Fruit fly (Drosophila melanogaster): ENCODE data around the gene CG14642.

- TF ChIP-seq EcR (GFP tag; optimal IDR thresholded peaks at IDR 0.05) = no peak
- TF ChIP-seq Dll (optimal IDR thresholded peaks at IDR 0.05) = no peak
Observed at dm6 chr3R:4233018-4233385, 9.5 kb downstream of the CG14642 start, which contains the start of gene abs.

All from whole organism.